Fruit fly (Drosophila melanogaster) whole organism, embryonic: ENCODE data around the gene Dic61B.

Experiments
- Abd-B ChIP-seq: fragments of 200-800 bp; sonication (Bioruptor generic); optimal IDR thresholded peaks from 2 replicates; lab custom pipeline; 2018; ENCODE audit warnings: missing biosample characterization, mild to moderate bottlenecking, missing genetic modification characterization, moderate library complexity
- Antp ChIP-seq: fragments of 200-800 bp; sonication (Bioruptor generic); optimal IDR thresholded peaks from 3 replicates; lab custom pipeline; 2016; ENCODE audit warnings: missing biosample characterization, missing genetic modification characterization
- BEAF-32 ChIP-seq: fragments of 200-800 bp; sonication (Bioruptor generic); optimal IDR thresholded peaks from 3 replicates; lab custom pipeline; 2017; ENCODE audit warnings: missing biosample characterization, missing genetic modification characterization, mild to moderate bottlenecking, moderate library complexity, missing genetic modification reagents
- Bgb ChIP-seq: fragments of 200-800 bp; sonication (Bioruptor generic); IDR thresholded peaks from 2 replicates; pipeline ENCODE4 v1.3.6; 2022; ENCODE audit warnings: missing biosample characterization, missing genetic modification characterization; ENCODE audit not compliant: partially characterized antibody
- CG10543 ChIP-seq: fragments of 200-800 bp; sonication (Bioruptor generic); optimal IDR thresholded peaks from 3 replicates; lab custom pipeline; 2017; ENCODE audit warnings: missing biosample characterization, mild to moderate bottlenecking, missing genetic modification characterization, moderate library complexity
- CG11695 ChIP-seq: fragments of 200-800 bp; sonication (Bioruptor generic); IDR thresholded peaks from 3 replicates; pipeline ENCODE4 v1.3.6; 2022; ENCODE audit warnings: missing biosample characterization, missing genetic modification characterization
- CG12219 ChIP-seq: fragments of 200-800 bp; sonication (Bioruptor generic); optimal IDR thresholded peaks from 3 replicates; lab custom pipeline; 2018; ENCODE audit warnings: missing biosample characterization, mild to moderate bottlenecking, missing genetic modification characterization
- CG14860 ChIP-seq: fragments of 200-800 bp; sonication (Bioruptor generic); IDR thresholded peaks from 3 replicates; pipeline ENCODE4 v1.3.6; 2022; ENCODE audit warnings: missing biosample characterization, missing genetic modification characterization; ENCODE audit not compliant: partially characterized antibody
- CG15514 ChIP-seq: fragments of 200-800 bp; sonication (Bioruptor generic); optimal IDR thresholded peaks from 3 replicates; lab custom pipeline; 2017; ENCODE audit warnings: missing biosample characterization, missing genetic modification characterization, mild to moderate bottlenecking, moderate library complexity, missing genetic modification reagents
- CG16813 ChIP-seq: fragments of 200-800 bp; sonication (Bioruptor generic); IDR thresholded peaks from 3 replicates; pipeline ENCODE4 v1.3.6; 2022; ENCODE audit warnings: missing biosample characterization, missing genetic modification characterization; ENCODE audit not compliant: partially characterized antibody
- CG17829 ChIP-seq: fragments of 200-800 bp; optimal IDR thresholded peaks from 2 replicates; lab custom pipeline; 2019; ENCODE audit warnings: missing biosample characterization, mild to moderate bottlenecking, missing genetic modification characterization, moderate library complexity
- CG2116 ChIP-seq: fragments of 200-800 bp; sonication (Bioruptor generic); optimal IDR thresholded peaks from 3 replicates; lab custom pipeline; 2018; ENCODE audit warnings: missing biosample characterization, mild to moderate bottlenecking, missing genetic modification characterization
- CG32767 ChIP-seq: fragments of 200-800 bp; sonication (Bioruptor generic); IDR thresholded peaks from 2 replicates; pipeline ENCODE4 v1.3.6; 2022; ENCODE audit warnings: missing biosample characterization, missing genetic modification characterization
- CG33213 ChIP-seq: fragments of 200-800 bp; sonication (Bioruptor generic); optimal IDR thresholded peaks from 3 replicates; lab custom pipeline; 2016; ENCODE audit warnings: missing biosample characterization, missing genetic modification characterization
- CG3407 ChIP-seq: fragments of 200-800 bp; sonication (Bioruptor generic); optimal IDR thresholded peaks from 2 replicates; lab custom pipeline; 2018; ENCODE audit warnings: missing biosample characterization, mild to moderate bottlenecking, missing genetic modification characterization
- CG34376 ChIP-seq: fragments of 200-800 bp; sonication (Bioruptor generic); optimal IDR thresholded peaks from 2 replicates; lab custom pipeline; 2018; ENCODE audit warnings: missing biosample characterization, mild to moderate bottlenecking, missing genetic modification characterization
- CG42726 ChIP-seq: fragments of 200-800 bp; sonication (Bioruptor generic); IDR thresholded peaks from 2 replicates; pipeline ENCODE4 v1.3.6; 2022; ENCODE audit warnings: missing biosample characterization, missing genetic modification characterization; ENCODE audit not compliant: partially characterized antibody
- CG7928 ChIP-seq: fragments of 200-800 bp; sonication (Bioruptor generic); optimal IDR thresholded peaks from 2 replicates; lab custom pipeline; 2017; ENCODE audit warnings: missing biosample characterization, mild to moderate bottlenecking, missing genetic modification characterization
- CG7963 ChIP-seq: fragments of 200-800 bp; sonication (Bioruptor generic); IDR thresholded peaks from 3 replicates; pipeline ENCODE4 v1.3.6; 2022; ENCODE audit warnings: missing biosample characterization, missing genetic modification characterization; ENCODE audit not compliant: partially characterized antibody
- CTCF ChIP-seq: fragments of 200-800 bp; sonication (Bioruptor generic); optimal IDR thresholded peaks from 2 replicates; lab custom pipeline; 2017; ENCODE audit warnings: missing biosample characterization, mild to moderate bottlenecking, missing genetic modification characterization, moderate library complexity
- Dek ChIP-seq: fragments of 200-800 bp; sonication (Bioruptor generic); optimal IDR thresholded peaks from 3 replicates; lab custom pipeline; 2019; ENCODE audit warnings: missing biosample characterization, mild to moderate bottlenecking, missing genetic modification characterization, moderate library complexity
- Dll ChIP-seq: fragments of 200-800 bp; sonication (Bioruptor generic); IDR thresholded peaks from 4 replicates; pipeline ENCODE4 v1.3.6; 2022; ENCODE audit warnings: missing biosample characterization, missing genetic modification characterization; ENCODE audit not compliant: partially characterized antibody
- Doc3 ChIP-seq: fragments of 200-800 bp; sonication (Bioruptor generic); IDR thresholded peaks from 3 replicates; pipeline ENCODE4 v1.3.6; 2022; ENCODE audit warnings: missing biosample characterization, missing genetic modification characterization; ENCODE audit not compliant: partially characterized antibody
- Dref ChIP-seq: fragments of 200-800 bp; sonication (Bioruptor generic); IDR thresholded peaks from 2 replicates; pipeline ENCODE4 v1.3.6; 2022; ENCODE audit warnings: missing biosample characterization, missing genetic modification characterization
- E2f2 ChIP-seq: fragments of 200-800 bp; sonication (Bioruptor generic); IDR thresholded peaks from 2 replicates; pipeline ENCODE4 v1.3.6; 2022; ENCODE audit warnings: missing biosample characterization, missing genetic modification characterization
- H15 ChIP-seq: fragments of 200-800 bp; sonication (Bioruptor generic); IDR thresholded peaks from 3 replicates; pipeline ENCODE4 v1.3.6; 2022; ENCODE audit warnings: missing biosample characterization, missing genetic modification characterization
- HmgZ ChIP-seq: fragments of 200-800 bp; sonication (Bioruptor generic); optimal IDR thresholded peaks from 2 replicates; lab custom pipeline; 2018; ENCODE audit warnings: missing biosample characterization, mild to moderate bottlenecking, missing genetic modification characterization
- Lhr ChIP-seq: fragments of 200-800 bp; sonication (Bioruptor generic); optimal IDR thresholded peaks from 3 replicates; lab custom pipeline; 2017; ENCODE audit warnings: mild to moderate bottlenecking, missing biosample characterization, missing genetic modification reagents, missing genetic modification characterization
- Myb ChIP-seq: fragments of 200-800 bp; sonication (Bioruptor generic); optimal IDR thresholded peaks from 2 replicates; lab custom pipeline; 2016; ENCODE audit warnings: missing biosample characterization, missing genetic modification characterization
- Nf-YC ChIP-seq: fragments of 200-800 bp; optimal IDR thresholded peaks from 3 replicates; lab custom pipeline; 2019; ENCODE audit warnings: missing biosample characterization, mild to moderate bottlenecking, missing genetic modification characterization, moderate library complexity
- Sin3A ChIP-seq: fragments of >200 bp; optimal IDR thresholded peaks from 2 replicates; lab custom pipeline; 2018
- YL-1 ChIP-seq: fragments of 200-800 bp; sonication (Bioruptor generic); optimal IDR thresholded peaks from 3 replicates; lab custom pipeline; 2017; ENCODE audit warnings: missing biosample characterization, mild to moderate bottlenecking, missing genetic modification characterization
- chinmo ChIP-seq: fragments of 200-800 bp; sonication (Bioruptor generic); IDR thresholded peaks from 4 replicates; pipeline ENCODE4 v1.3.6; 2022; ENCODE audit warnings: missing biosample characterization, missing genetic modification characterization; ENCODE audit not compliant: partially characterized antibody
- ewg ChIP-seq: fragments of 200-800 bp; sonication (Bioruptor generic); optimal IDR thresholded peaks from 3 replicates; lab custom pipeline; 2017; ENCODE audit warnings: mild to moderate bottlenecking, missing biosample characterization, missing genetic modification reagents, missing genetic modification characterization
- hbn ChIP-seq: fragments of 200-800 bp; sonication (Bioruptor generic); IDR thresholded peaks from 2 replicates; pipeline ENCODE4 v1.3.6; 2022; ENCODE audit warnings: missing biosample characterization, missing genetic modification characterization; ENCODE audit not compliant: partially characterized antibody
- inv ChIP-seq: fragments of 200-800 bp; sonication (Bioruptor generic); IDR thresholded peaks from 2 replicates; pipeline ENCODE4 v1.3.6; 2022; ENCODE audit warnings: missing biosample characterization, missing genetic modification characterization; ENCODE audit not compliant: partially characterized antibody
- jumu ChIP-seq: fragments of 200-800 bp; sonication (Bioruptor generic); optimal IDR thresholded peaks from 3 replicates; lab custom pipeline; 2016; ENCODE audit warnings: missing biosample characterization, missing genetic modification characterization
- kay ChIP-seq: fragments of 200-800 bp; sonication (Bioruptor generic); optimal IDR thresholded peaks from 2 replicates; lab custom pipeline; 2016; ENCODE audit warnings: missing biosample characterization, missing genetic modification characterization
- nom ChIP-seq: fragments of 200-800 bp; sonication (Bioruptor generic); optimal IDR thresholded peaks from 2 replicates; lab custom pipeline; 2017; ENCODE audit warnings: missing biosample characterization, missing genetic modification characterization, mild to moderate bottlenecking, moderate library complexity, missing genetic modification reagents
- onecut ChIP-seq: fragments of 200-800 bp; sonication (Bioruptor generic); IDR thresholded peaks from 2 replicates; pipeline ENCODE4 v1.3.6; 2022; ENCODE audit warnings: missing biosample characterization, missing genetic modification characterization
- phol ChIP-seq: fragments of 200-800 bp; sonication (Bioruptor generic); optimal IDR thresholded peaks from 3 replicates; lab custom pipeline; 2018; ENCODE audit warnings: missing biosample characterization, mild to moderate bottlenecking, missing genetic modification characterization, moderate library complexity
- seq ChIP-seq: fragments of 200-800 bp; sonication (Bioruptor generic); IDR thresholded peaks from 2 replicates; pipeline ENCODE4 v1.3.6; 2022; ENCODE audit warnings: missing biosample characterization, missing genetic modification characterization
- stwl ChIP-seq: fragments of 200-800 bp; sonication (Bioruptor generic); optimal IDR thresholded peaks from 3 replicates; lab custom pipeline; 2018; ENCODE audit warnings: missing biosample characterization, mild to moderate bottlenecking, missing genetic modification characterization, moderate library complexity
- sug ChIP-seq: fragments of 200-800 bp; optimal IDR thresholded peaks from 2 replicates; lab custom pipeline; 2019; ENCODE audit warnings: missing biosample characterization, mild to moderate bottlenecking, missing genetic modification characterization, moderate library complexity
- tin ChIP-seq: fragments of 200-800 bp; sonication (Bioruptor generic); optimal IDR thresholded peaks from 3 replicates; lab custom pipeline; 2016; ENCODE audit warnings: missing biosample characterization, missing genetic modification characterization
- tna ChIP-seq: fragments of 200-800 bp; sonication (Bioruptor generic); IDR thresholded peaks from 2 replicates; pipeline ENCODE4 v1.3.6; 2022; ENCODE audit warnings: missing biosample characterization, missing genetic modification characterization; ENCODE audit not compliant: partially characterized antibody
- zen2 ChIP-seq: fragments of 200-800 bp; sonication (Bioruptor generic); IDR thresholded peaks from 3 replicates; pipeline ENCODE4 v1.3.6; 2022; ENCODE audit warnings: missing biosample characterization, missing genetic modification characterization; ENCODE audit not compliant: partially characterized antibody

Gene Dic61B

dm6 chr3L:153670-154069, 1.3 kb upstream of the Dic61B start (continued):
- TF ChIP-seq CG12219 (no peak), CG15514 (GFP tag; lab: Kevin White, UChicago) (peak; percentile 6), CG3407 (GFP tag; lab: Kevin White, UChicago) (no peak), ewg (peak; percentile 71), kay (GFP tag; lab: Kevin White, UChicago) (no peak), CG32767 (GFP tag; lab: Robert Waterston, UW) (peak; percentile 42), chinmo (GFP tag; lab: Robert Waterston, UW) (0 out of 4 replicates have a peak, but pooled peaks have one; percentile 35), jumu (GFP tag; lab: Kevin White, UChicago) (no peak), seq (GFP tag; lab: Robert Waterston, UW) (0 out of 2 replicates have a peak, but pooled peaks have one; percentile 47)
- TF ChIP-seq, all 482 proteins: peak for 18

- TF ChIP-seq onecut (peak; percentile 29), CG11695 (GFP tag; lab: Robert Waterston, UW) (no peak), chinmo (GFP tag; lab: Robert Waterston, UW) (peak; percentile 74; the same call in 1 of the 4 replicates), Myb (GFP tag; lab: Kevin White, UChicago) (peak; percentile 52), tna (peak; percentile 92), Nf-YC (tag; lab: Kevin White, UChicago) (peak; percentile 9), YL-1 (GFP tag; lab: Kevin White, UChicago) (peak; percentile 9), sug (tag; lab: Kevin White, UChicago) (peak; percentile 43), CG17829 (tag; lab: Kevin White, UChicago) (peak; percentile 27), tin (GFP tag; lab: Kevin White, UChicago) (no peak), Dek (tag; lab: Kevin White, UChicago) (no peak), H15 (GFP tag; lab: Robert Waterston, UW) (no peak), CG42726 (GFP tag; lab: Robert Waterston, UW) (0 out of 2 replicates have a peak, but pooled peaks have one; percentile 31), zen2 (GFP tag; lab: Robert Waterston, UW) (peak; percentile 88), BEAF-32 (peak; percentile 62), CG34376 (GFP tag; lab: Kevin White, UChicago) (peak; percentile 19), CG16813 (GFP tag; lab: Robert Waterston, UW) (peak; percentile 70), CG7928 (GFP tag; lab: Kevin White, UChicago) (peak; percentile 15), Dll (GFP tag; lab: Robert Waterston, UW) (peak; percentile 78), Lhr (GFP tag; lab: Kevin White, UChicago) (peak; percentile 61), inv (GFP tag; lab: Robert Waterston, UW) (peak; percentile 55; the same call in 1 of the 2 replicates), CTCF (GFP tag; lab: Kevin White, UChicago) (peak; percentile 47), CG10543 (no peak), phol (tag; lab: Kevin White, UChicago) (peak; percentile 34), nom (GFP tag; lab: Kevin White, UChicago) (peak; percentile 9), E2f2 (GFP tag; lab: Robert Waterston, UW) (peak; percentile 99), Antp (GFP tag; lab: Kevin White, UChicago) (no peak), CG2116 (GFP tag; lab: Kevin White, UChicago) (peak; percentile 91), HmgZ (peak; percentile 56), stwl (tag; lab: Kevin White, UChicago) (peak; percentile 98), CG33213 (GFP tag; lab: Kevin White, UChicago) (peak; percentile 33), Abd-B (GFP tag; lab: Kevin White, UChicago) (no peak), CG14860 (GFP tag; lab: Robert Waterston, UW) (peak; percentile 84), hbn (peak; percentile 81), Sin3A (peak; percentile 17), CG7963 (GFP tag; lab: Robert Waterston, UW) (peak; percentile 85), Doc3 (GFP tag; lab: Robert Waterston, UW) (peak; percentile 36; the same call in 1 of the 3 replicates), Bgb (peak; percentile 84), Dref (peak; percentile 95)
Observed at dm6 chr3L:145998-146576, 6.3 kb downstream of the Dic61B start, which contains the start of gene CG6845. Gene CG6845 (plus strand): TSS chr3L:146433.
